Fruit fly (Drosophila melanogaster): ENCODE data around the gene NKCC.

The NKCC gene

DNA sequence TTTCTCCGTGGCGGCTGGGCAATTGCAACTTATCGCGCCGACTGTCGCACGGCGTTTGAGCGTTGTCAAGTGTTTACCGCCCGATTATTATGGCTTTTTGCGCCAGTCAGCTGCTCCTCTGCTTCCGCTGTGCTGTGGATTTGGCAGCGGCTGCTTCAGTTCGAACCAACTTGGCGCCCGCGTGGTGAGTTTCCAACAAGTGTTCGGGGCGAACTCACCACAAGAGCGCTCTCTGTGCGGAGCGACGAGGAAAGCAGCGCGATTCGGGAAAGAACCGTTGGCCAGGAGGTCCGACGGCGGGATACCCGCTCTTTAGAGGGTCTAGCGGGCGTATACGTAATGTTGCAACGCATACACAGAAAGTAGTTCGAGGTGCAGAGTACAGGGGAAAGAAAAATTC lies at the start of gene NKCC:
TSS of gene NKCC (minus strand) at position 57 of the 400 bp plus-strand sequence.
- TF ChIP-seq ss (GFP tag; optimal IDR thresholded peaks at IDR 0.05) (no peak), CG11294 (GFP tag; IDR thresholded peaks at IDR 0.05) (no peak), CG6163 (GFP tag; IDR thresholded peaks at IDR 0.05) (no peak), CG8119 (GFP tag; IDR thresholded peaks at IDR 0.05) (no peak), CG8319 (GFP tag; optimal IDR thresholded peaks at IDR 0.05) (no peak), CG3919 (GFP tag; optimal IDR thresholded peaks at IDR 0.05) (no peak), Ets96B (tag; optimal IDR thresholded peaks at IDR 0.05) (no peak), dac (GFP tag; optimal IDR thresholded peaks at IDR 0.05) (no peak), CG6808 (GFP tag; optimal IDR thresholded peaks at IDR 0.05) (no peak), CG6854 (GFP tag; optimal IDR thresholded peaks at IDR 0.05) (no peak), Hr39 (GFP tag; optimal IDR thresholded peaks at IDR 0.05) (no peak), Sox102F (GFP tag; optimal IDR thresholded peaks at IDR 0.05) (no peak), CG32006 (GFP tag; optimal IDR thresholded peaks at IDR 0.05) (no peak), achi (GFP tag; optimal IDR thresholded peaks at IDR 0.05) (no peak), CG16779 (tag; optimal IDR thresholded peaks at IDR 0.05) (no peak), spab (GFP tag; optimal IDR thresholded peaks at IDR 0.05) (no peak), CG9139 (GFP tag; optimal IDR thresholded peaks at IDR 0.05) (no peak), Hr38 (GFP tag; optimal IDR thresholded peaks at IDR 0.05) (no peak)

dm6 chr3R:5551593-5551992 lies 49.1 kb upstream of the NKCC start:
- TF ChIP-seq CG34406 (GFP tag; optimal IDR thresholded peaks at IDR 0.05) (no peak), OdsH (GFP tag; optimal IDR thresholded peaks at IDR 0.05) (no peak), achi (GFP tag; optimal IDR thresholded peaks at IDR 0.05) (no peak), Met (GFP tag; optimal IDR thresholded peaks at IDR 0.05) (no peak), CG9139 (GFP tag; optimal IDR thresholded peaks at IDR 0.05) (no peak), CG11762 (GFP tag; optimal IDR thresholded peaks at IDR 0.05; ENCODE audit: insufficient read depth) (no peak), cyc (GFP tag; optimal IDR thresholded peaks at IDR 0.05) (no peak), CG6792 (GFP tag; optimal IDR thresholded peaks at IDR 0.05) (no peak), Eip78C (GFP tag) (no peak), Ets96B (tag; optimal IDR thresholded peaks at IDR 0.05) (no peak), salr (GFP tag; optimal IDR thresholded peaks at IDR 0.05) (no peak)

dm6 chr3R:5551068-5551467 lies 48.6 kb upstream of the NKCC start, which contains the start of gene mia:
Gene mia (minus strand): TSS chr3R:5551168.
- TF ChIP-seq Eip78C (GFP tag) (no peak), lz (GFP tag; optimal IDR thresholded peaks at IDR 0.05) (no peak), fd85E (GFP tag; optimal IDR thresholded peaks at IDR 0.05) (no peak), cyc (GFP tag; optimal IDR thresholded peaks at IDR 0.05) (no peak), CG10631 (GFP tag; optimal IDR thresholded peaks at IDR 0.05) (no peak), Sox14 (GFP tag; optimal IDR thresholded peaks at IDR 0.05) (no peak), net (GFP tag; optimal IDR thresholded peaks at IDR 0.05) (no peak), salr (GFP tag; optimal IDR thresholded peaks at IDR 0.05) (no peak), CG10669 (GFP tag; optimal IDR thresholded peaks at IDR 0.05) (no peak), dac (GFP tag; optimal IDR thresholded peaks at IDR 0.05) (no peak), Gug (GFP tag; IDR thresholded peaks at IDR 0.05) (no peak), Smox (GFP tag; optimal IDR thresholded peaks at IDR 0.05) (no peak), CG11902 (GFP tag; optimal IDR thresholded peaks at IDR 0.05) (no peak), Hr4 (GFP tag; optimal IDR thresholded peaks at IDR 0.05) (no peak), CG6163 (GFP tag; IDR thresholded peaks at IDR 0.05) (no peak)

DNA sequence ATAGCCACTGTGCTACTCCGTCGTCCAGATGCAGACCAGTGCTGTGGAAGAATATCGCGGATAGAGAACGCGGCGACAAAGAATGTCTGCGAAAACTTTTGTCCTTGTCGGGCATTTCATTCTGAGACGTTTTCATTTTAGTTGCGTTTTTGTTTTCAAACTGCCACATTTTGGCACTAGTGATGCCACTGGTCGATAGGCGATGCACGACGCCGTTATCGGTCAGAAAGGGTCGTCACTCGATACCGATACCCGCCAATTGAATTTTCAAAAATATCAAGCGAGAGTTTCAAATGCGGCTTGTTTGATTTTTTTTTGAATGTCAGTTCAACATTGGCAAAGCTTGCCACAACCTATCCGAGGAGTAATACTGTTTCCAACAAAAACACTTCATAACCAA lies 48.0 kb upstream of the NKCC start:
- TF ChIP-seq salr (GFP tag; optimal IDR thresholded peaks at IDR 0.05) (no peak), Eip78C (GFP tag) (no peak), pdm3 (GFP tag; optimal IDR thresholded peaks at IDR 0.05) (no peak), CG1621 (tag; optimal IDR thresholded peaks at IDR 0.05) (no peak), CG34406 (GFP tag; optimal IDR thresholded peaks at IDR 0.05) (no peak), fkh (GFP tag; optimal IDR thresholded peaks at IDR 0.05) (no peak), CG9139 (GFP tag; optimal IDR thresholded peaks at IDR 0.05) (no peak), CG15336 (GFP tag; IDR thresholded peaks at IDR 0.05) (no peak)

Data from whole organism, prepupa.